Worm (Caenorhabditis elegans) whole organism, L4 larva: ENCODE measurements around the gene T10F2.2.

Experiments
- F26F4.8 ChIP-seq: fragments of 200-800 bp; sonication (Bioruptor generic); conservative IDR thresholded peaks from 2 replicates; pipeline ENCODE4 v1.3.6; 2022; ENCODE audit warnings: missing genetic modification characterization, missing compliant biosample characterization
- F44E2.7 ChIP-seq: fragments of 200-800 bp; sonication (Bioruptor generic); IDR thresholded peaks from 2 replicates; pipeline ENCODE4 v2.1.2; 2022; ENCODE audit warnings: missing genetic modification characterization, missing compliant biosample characterization
- T20F7.1 ChIP-seq: fragments of 200-800 bp; sonication (Bioruptor generic); optimal IDR thresholded peaks from 2 replicates; lab custom pipeline; 2018; ENCODE audit warnings: mild to moderate bottlenecking, missing genetic modification characterization, missing compliant biosample characterization
- Y75B8A.6 ChIP-seq: fragments of 200-800 bp; sonication (Bioruptor generic); IDR thresholded peaks from 2 replicates; pipeline ENCODE4 v1.3.6; 2022; ENCODE audit warnings: missing genetic modification reagents, missing genetic modification characterization, missing compliant biosample characterization
- aha-1 ChIP-seq: fragments of 150-350 bp; peaks from one replicate; lab custom pipeline; 2014; ENCODE audit warnings: missing biosample characterization, missing genetic modification characterization
- ceh-62 ChIP-seq: sonication (generic microtip); optimal IDR thresholded peaks from 2 replicates; lab custom pipeline; 2017; ENCODE audit warnings: missing biosample characterization, missing genetic modification characterization
- ceh-82 ChIP-seq: sonication (generic microtip); optimal IDR thresholded peaks from 2 replicates; lab custom pipeline; 2017; ENCODE audit warnings: missing biosample characterization, missing genetic modification characterization
- daf-16 ChIP-seq, 3 experiments: sonication (generic microtip); optimal IDR thresholded peaks; 2 replicates each; lab custom pipeline; 2016 to 2017; ENCODE audit warnings: missing genetic modification characterization in 3 of 3, missing genetic modification reagents in 3 of 3, mild to moderate bottlenecking in 2 of 3, missing compliant biosample characterization in 2 of 3, missing biosample characterization in 1 of 3, moderate library complexity in 1 of 3
- daf-19 ChIP-seq: fragments of 200-800 bp; sonication (Bioruptor generic); conservative IDR thresholded peaks from 2 replicates; pipeline ENCODE4 v1.3.6; 2022; ENCODE audit warnings: missing genetic modification characterization, missing compliant biosample characterization
- daf-8 ChIP-seq: fragments of 200-800 bp; sonication (Bioruptor generic); IDR thresholded peaks from 2 replicates; pipeline ENCODE4 v1.3.6; 2022; ENCODE audit warnings: missing genetic modification characterization, missing compliant biosample characterization
- dmd-8 ChIP-seq: fragments of 200-800 bp; sonication (Bioruptor generic); IDR thresholded peaks from 2 replicates; pipeline ENCODE4 v1.3.6; 2022; ENCODE audit warnings: missing genetic modification characterization, missing compliant biosample characterization
- dve-1 ChIP-seq: sonication (generic microtip); optimal IDR thresholded peaks from 2 replicates; lab custom pipeline; 2017; ENCODE audit warnings: antibody characterized with exemption, mild to moderate bottlenecking, missing genetic modification characterization, missing compliant biosample characterization; ENCODE audit not compliant: insufficient read depth
- hlh-11 ChIP-seq: fragments of 200-800 bp; sonication (Bioruptor generic); optimal IDR thresholded peaks from 2 replicates; lab custom pipeline; 2018; ENCODE audit warnings: mild to moderate bottlenecking, missing genetic modification characterization, missing compliant biosample characterization
- jun-1 ChIP-seq: fragments of 150-350 bp; optimal IDR thresholded peaks from 2 replicates; lab custom pipeline; 2014; ENCODE audit warnings: missing biosample characterization, missing genetic modification reagents, missing genetic modification characterization
- lin-15B ChIP-seq: fragments of 150-350 bp; sonication (generic microtip); optimal IDR thresholded peaks from 3 replicates; lab custom pipeline; 2014; ENCODE audit warnings: missing biosample characterization, missing genetic modification characterization
- lin-38 ChIP-seq: fragments of 200-800 bp; sonication (Bioruptor generic); IDR thresholded peaks from 2 replicates; pipeline ENCODE4 v1.3.6; 2022; ENCODE audit warnings: missing genetic modification reagents, missing genetic modification characterization, missing compliant biosample characterization
- lsy-2 ChIP-seq, 2 experiments: fragments of 150-350 bp in 1 of 2; sonication (generic microtip) in 1 of 2; optimal IDR thresholded peaks; 2 replicates each; lab custom pipeline; 2014 to 2017; ENCODE audit warnings: missing biosample characterization in 2 of 2, missing genetic modification characterization in 2 of 2
- mdt-29 ChIP-seq: fragments of 200-800 bp; sonication (Bioruptor generic); IDR thresholded peaks from 2 replicates; pipeline ENCODE4 v1.3.6; 2022; ENCODE audit warnings: missing genetic modification reagents, missing genetic modification characterization, missing compliant biosample characterization
- mxl-2 ChIP-seq: fragments of 200-800 bp; sonication (Bioruptor generic); conservative IDR thresholded peaks from 2 replicates; pipeline ENCODE4 v1.3.6; 2022; ENCODE audit warnings: missing genetic modification reagents, missing genetic modification characterization, missing compliant biosample characterization
- nhr-111 ChIP-seq: fragments of 200-800 bp; sonication (Bioruptor generic); optimal IDR thresholded peaks from 2 replicates; lab custom pipeline; 2018; ENCODE audit warnings: mild to moderate bottlenecking, missing genetic modification characterization, missing compliant biosample characterization
- nhr-237 ChIP-seq: sonication (generic microtip); optimal IDR thresholded peaks from 2 replicates; lab custom pipeline; 2017; ENCODE audit warnings: missing biosample characterization, missing genetic modification characterization
- nhr-28 ChIP-seq: fragments of 150-350 bp; optimal IDR thresholded peaks from 2 replicates; lab custom pipeline; 2014; ENCODE audit warnings: missing biosample characterization, missing genetic modification characterization
- nhr-6 ChIP-seq: fragments of 150-350 bp; optimal IDR thresholded peaks from 2 replicates; lab custom pipeline; 2014; ENCODE audit warnings: missing biosample characterization, missing genetic modification characterization
- nhr-76 ChIP-seq: fragments of 150-350 bp; optimal IDR thresholded peaks from 2 replicates; lab custom pipeline; 2014; ENCODE audit warnings: missing biosample characterization, missing genetic modification characterization
- nhr-77 ChIP-seq: fragments of 150-350 bp; optimal IDR thresholded peaks from 2 replicates; lab custom pipeline; 2014; ENCODE audit warnings: missing biosample characterization, missing genetic modification characterization
- pha-4 ChIP-seq, 2 experiments: fragments of 150-350 bp in 1 of 2; fragments of 200-800 bp in 1 of 2; sonication (Bioruptor generic) in 1 of 2; IDR thresholded peaks in 1 of 2; optimal IDR thresholded peaks in 1 of 2; 2 replicates each; pipeline versions ENCODE4 v1.3.6 to Lab custom; 2014 to 2022; ENCODE audit warnings: missing genetic modification characterization in 2 of 2, missing genetic modification reagents in 2 of 2, missing biosample characterization in 1 of 2, missing compliant biosample characterization in 1 of 2
- php-3 ChIP-seq: fragments of 200-800 bp; sonication (Bioruptor generic); IDR thresholded peaks from 2 replicates; pipeline ENCODE4 v1.3.6; 2022; ENCODE audit warnings: missing genetic modification reagents, missing genetic modification characterization, missing compliant biosample characterization
- pqm-1 ChIP-seq: sonication (generic microtip); optimal IDR thresholded peaks from 2 replicates; lab custom pipeline; 2017; ENCODE audit warnings: missing biosample characterization, missing genetic modification characterization
- skn-1 ChIP-seq: fragments of 150-350 bp; optimal IDR thresholded peaks from 2 replicates; lab custom pipeline; 2014; ENCODE audit warnings: missing biosample characterization, missing genetic modification characterization
- spr-1 ChIP-seq: sonication (generic microtip); optimal IDR thresholded peaks from 2 replicates; lab custom pipeline; 2016; ENCODE audit warnings: mild to moderate bottlenecking, missing genetic modification characterization, missing compliant biosample characterization
- spr-3 ChIP-seq: fragments of 200-800 bp; sonication (Bioruptor generic); optimal IDR thresholded peaks from 2 replicates; lab custom pipeline; 2018; ENCODE audit warnings: mild to moderate bottlenecking, missing genetic modification characterization, missing compliant biosample characterization
- tag-97 ChIP-seq: fragments of 200-800 bp; sonication (Bioruptor generic); IDR thresholded peaks from 2 replicates; pipeline ENCODE4 v1.3.6; 2022; ENCODE audit warnings: missing genetic modification characterization, missing compliant biosample characterization
- tra-1 ChIP-seq: fragments of 200-800 bp; sonication (Bioruptor generic); IDR thresholded peaks from 2 replicates; pipeline ENCODE4 v1.3.6; 2022; ENCODE audit warnings: missing genetic modification reagents, missing genetic modification characterization, missing compliant biosample characterization
- unc-130 ChIP-seq: sonication (generic microtip); optimal IDR thresholded peaks from 2 replicates; lab custom pipeline; 2016; ENCODE audit warnings: missing genetic modification reagents, missing genetic modification characterization, missing compliant biosample characterization
- zip-11 ChIP-seq: fragments of 200-800 bp; sonication (Bioruptor generic); IDR thresholded peaks from 2 replicates; pipeline ENCODE4 v1.3.6; 2022; ENCODE audit warnings: missing genetic modification characterization, missing compliant biosample characterization
- ztf-11 ChIP-seq: fragments of 150-350 bp; optimal IDR thresholded peaks from 2 replicates; lab custom pipeline; 2014; ENCODE audit warnings: missing biosample characterization, missing genetic modification characterization

The T10F2.2 gene

ce11 chrIII:5140559-5140958 is 24.6 kb downstream of the T10F2.2 start (continued):
- no peak for TF ChIP-seq ceh-82 (tag; lab: Kevin White, UChicago)
- TF ChIP-seq, all 104 proteins: peak for 10

ce11 chrIII:5139768-5140167 is 25.3 kb downstream of the T10F2.2 start:
- no peak for TF ChIP-seq F26F4.8
- TF ChIP-seq tag-97 (GFP tag; lab: Robert Waterston, UW): no peak
- TF ChIP-seq pha-4 (GFP tag; IDR thresholded peaks at IDR 0.05; lab: Robert Waterston, UW): no peak
- TF ChIP-seq pha-4 (tag; optimal IDR thresholded peaks at IDR 0.05; lab: Kevin White, UChicago): no peak
- no peak for TF ChIP-seq jun-1 (tag; lab: Kevin White, UChicago)
- TF ChIP-seq mdt-29: no peak
- TF ChIP-seq spr-3 (GFP tag; lab: Kevin White, UChicago): no peak
- no peak for TF ChIP-seq daf-8 (GFP tag; lab: Robert Waterston, UW)
- TF ChIP-seq, all 104 proteins: peak for 0

ce11 chrIII:5138940-5139533 is 26.1 kb downstream of the T10F2.2 start:
- TF ChIP-seq zip-11 (GFP tag; lab: Robert Waterston, UW) (no peak), nhr-76 (tag; lab: Kevin White, UChicago) (no peak), F44E2.7 (GFP tag; lab: Robert Waterston, UW) (no peak), Y75B8A.6 (GFP tag; lab: Robert Waterston, UW) (no peak), skn-1 (tag; lab: Kevin White, UChicago) (no peak), lin-15B (tag; lab: Kevin White, UChicago) (no peak), ztf-11 (tag; lab: Kevin White, UChicago) (no peak), aha-1 (peak; percentile 16), lin-38 (GFP tag; lab: Robert Waterston, UW) (no peak)

ce11 chrIII:5137685-5138084 is 27.4 kb downstream of the T10F2.2 start:
- peak; percentile 89 for TF ChIP-seq aha-1
- TF ChIP-seq tra-1 (GFP tag; lab: Robert Waterston, UW): no peak
- TF ChIP-seq dmd-8 (GFP tag; lab: Robert Waterston, UW): no peak
- no peak for TF ChIP-seq zip-11 (GFP tag; lab: Robert Waterston, UW)
- TF ChIP-seq php-3: no peak
- TF ChIP-seq mxl-2: no peak

ce11 chrIII:5137099-5137498 is 28.0 kb downstream of the T10F2.2 start:
- TF ChIP-seq daf-19 (no peak), spr-3 (GFP tag; lab: Kevin White, UChicago) (no peak), tag-97 (GFP tag; lab: Robert Waterston, UW) (no peak), nhr-237 (tag; lab: Kevin White, UChicago) (no peak), nhr-6 (tag; lab: Kevin White, UChicago) (no peak), hlh-11 (tag; lab: Kevin White, UChicago) (peak; percentile 38), lsy-2 (tag; optimal IDR thresholded peaks at IDR 0.05; lab: Kevin White, UChicago) (peak in 1 of 2 experiments; percentile 10), unc-130 (GFP tag; lab: Kevin White, UChicago) (no peak), T20F7.1 (GFP tag; lab: Kevin White, UChicago) (no peak), pqm-1 (tag; lab: Kevin White, UChicago) (peak; percentile 93), dmd-8 (GFP tag; lab: Robert Waterston, UW) (no peak), dve-1 (tag; lab: Kevin White, UChicago) (peak; percentile 35), ceh-62 (tag; lab: Kevin White, UChicago) (no peak), nhr-77 (tag; lab: Kevin White, UChicago) (peak; percentile 61), mdt-29 (no peak), nhr-28 (tag; lab: Kevin White, UChicago) (peak; percentile 55), spr-1 (tag; lab: Kevin White, UChicago) (no peak), nhr-111 (GFP tag; lab: Kevin White, UChicago) (no peak), daf-16 (GFP tag; optimal IDR thresholded peaks at IDR 0.05; lab: Kevin White, UChicago) (no peak), daf-16 (tag; optimal IDR thresholded peaks at IDR 0.05; lab: Kevin White, UChicago) (peak; percentile 65)
